Fruit fly (Drosophila melanogaster) Kc167 (cell line): ENCODE results near the gene Task6.

ENCODE experiments used
- Myc ChIP-seq: fragments of >200 bp; optimal IDR thresholded peaks from 2 replicates; lab custom pipeline; 2017; ENCODE audit warnings: missing external identifiers
- Sin3A ChIP-seq: fragments of >200 bp; optimal IDR thresholded peaks from 2 replicates; lab custom pipeline; 2018; ENCODE audit warnings: missing external identifiers
- h ChIP-seq: fragments of >200 bp; optimal IDR thresholded peaks from 3 replicates; lab custom pipeline; 2018; ENCODE audit warnings: missing external identifiers
- psq ChIP-seq: fragments of >200 bp; optimal IDR thresholded peaks from 2 replicates; lab custom pipeline; 2017; ENCODE audit warnings: missing external identifiers

DNA sequence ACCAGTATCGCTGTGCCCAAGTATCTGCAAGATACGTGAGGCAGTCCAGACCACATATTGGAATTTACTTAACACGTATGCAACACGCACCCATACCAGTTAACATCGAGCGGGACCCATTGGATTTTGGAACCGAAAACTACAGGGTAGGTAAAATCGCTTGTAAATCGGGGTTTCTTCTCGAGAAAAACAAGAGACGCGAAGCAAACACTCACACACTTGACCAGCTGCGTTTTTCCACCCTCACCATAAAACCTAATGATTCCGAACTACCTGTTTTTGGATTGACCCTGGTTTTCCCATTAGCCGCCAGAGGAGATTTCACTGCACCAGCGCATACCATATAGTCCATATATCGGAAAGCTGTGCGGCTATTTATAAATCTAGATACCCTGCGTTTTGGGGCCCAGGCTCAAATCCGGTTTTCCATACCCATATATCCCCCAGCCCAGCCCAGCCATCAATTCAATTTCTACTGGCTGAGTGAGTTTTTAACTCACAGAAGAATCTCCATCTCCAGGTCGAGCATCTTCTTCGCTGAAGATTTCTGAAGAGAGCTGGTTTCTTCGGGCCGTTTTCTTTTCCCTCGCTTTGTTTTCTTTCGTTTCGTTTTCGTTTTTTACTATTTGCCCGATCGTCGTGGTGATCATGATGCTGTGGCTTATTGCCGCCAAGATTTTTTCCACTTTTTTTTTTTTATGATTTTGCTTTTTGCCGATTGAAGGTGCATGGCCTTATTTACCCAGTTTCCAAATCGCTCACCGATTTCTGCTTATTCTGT is 41.5 kb upstream of the Task6 start:
- no peak for TF ChIP-seq Myc (lab: Kevin White, UChicago)
- TF ChIP-seq psq = no peak
- no peak for TF ChIP-seq Sin3A (lab: Kevin White, UChicago)
- no peak for TF ChIP-seq h (lab: Kevin White, UChicago)
